Worm (Caenorhabditis elegans): Measurements from ENCODE around the gene F16B4.6.

ce11 chrV:1627269-1627668 lies 40.3 kb downstream of the F16B4.6 start:
- TF ChIP-seq unc-62 (GFP tag; optimal IDR thresholded peaks at IDR 0.05) (no peak), T07F8.4 (tag; optimal IDR thresholded peaks at IDR 0.05) (no peak), tlf-1 (GFP tag; optimal IDR thresholded peaks at IDR 0.05) (no peak), B0035.1 (tag; optimal IDR thresholded peaks at IDR 0.05) (no peak), chd-7 (tag; optimal IDR thresholded peaks at IDR 0.05) (no peak), gei-17 (GFP tag; optimal IDR thresholded peaks at IDR 0.05) (no peak), pha-4 (tag; optimal IDR thresholded peaks at IDR 0.05) (no peak), akir-1 (GFP tag; optimal IDR thresholded peaks at IDR 0.05) (no peak), ama-1 (optimal IDR thresholded peaks at IDR 0.05) (no peak), ama-1 (GFP tag; optimal IDR thresholded peaks at IDR 0.05) (no peak), egrh-3 (GFP tag; IDR thresholded peaks at IDR 0.05) (no peak), him-1 (tag; optimal IDR thresholded peaks at IDR 0.05) (no peak), Y79H2A.3 (GFP tag; conservative IDR thresholded peaks at IDR 0.05) (no peak), F49E8.2 (tag; optimal IDR thresholded peaks at IDR 0.05; ENCODE audit: insufficient read depth) (no peak)

Data from whole organism, young adult.